Fruit fly (Drosophila melanogaster) whole organism, embryonic: ENCODE data around the gene Jon65Aiii.

Source experiments
- ATbp ChIP-seq: fragments of 200-800 bp; sonication (Bioruptor generic); optimal IDR thresholded peaks from 2 replicates; lab custom pipeline; 2017; ENCODE audit warnings: missing biosample characterization, mild to moderate bottlenecking, missing genetic modification characterization, missing genetic modification reagents
- CG10209 ChIP-seq: fragments of 200-800 bp; sonication (Bioruptor generic); optimal IDR thresholded peaks from 3 replicates; lab custom pipeline; 2017; ENCODE audit warnings: missing biosample characterization, mild to moderate bottlenecking, missing genetic modification characterization, missing genetic modification reagents
- CG11085 ChIP-seq: fragments of 200-800 bp; sonication (Bioruptor generic); IDR thresholded peaks from 2 replicates; pipeline ENCODE4 v1.3.6; 2022; ENCODE audit warnings: missing biosample characterization, missing genetic modification characterization
- CG11504 ChIP-seq: fragments of 200-800 bp; sonication (Bioruptor generic); optimal IDR thresholded peaks from 3 replicates; lab custom pipeline; 2019; ENCODE audit warnings: missing biosample characterization, mild to moderate bottlenecking, missing genetic modification characterization, moderate library complexity
- CG12219 ChIP-seq: fragments of 200-800 bp; sonication (Bioruptor generic); optimal IDR thresholded peaks from 3 replicates; lab custom pipeline; 2018; ENCODE audit warnings: missing biosample characterization, mild to moderate bottlenecking, missing genetic modification characterization
- CG13775 ChIP-seq: fragments of 200-800 bp; sonication (Bioruptor generic); optimal IDR thresholded peaks from 3 replicates; lab custom pipeline; 2017; ENCODE audit warnings: missing biosample characterization, mild to moderate bottlenecking, missing genetic modification characterization
- CG15696 ChIP-seq: fragments of 200-800 bp; sonication (Bioruptor generic); optimal IDR thresholded peaks from 2 replicates; lab custom pipeline; 2019; ENCODE audit warnings: missing biosample characterization, mild to moderate bottlenecking, missing genetic modification characterization, moderate library complexity
- CG17361 ChIP-seq: fragments of 200-800 bp; sonication (Bioruptor generic); IDR thresholded peaks from 3 replicates; pipeline ENCODE4 v1.3.6; 2022; ENCODE audit warnings: missing biosample characterization, missing genetic modification characterization
- CG1792 ChIP-seq: fragments of 200-800 bp; sonication (Bioruptor generic); optimal IDR thresholded peaks from 2 replicates; lab custom pipeline; 2016; ENCODE audit warnings: missing biosample characterization, missing genetic modification characterization
- CG2889 ChIP-seq: fragments of 200-800 bp; sonication (Bioruptor generic); IDR thresholded peaks from 3 replicates; pipeline ENCODE4 v1.3.6; 2022; ENCODE audit warnings: missing biosample characterization, missing genetic modification characterization
- CG31441 ChIP-seq: fragments of 200-800 bp; sonication (Bioruptor generic); IDR thresholded peaks from 2 replicates; pipeline ENCODE4 v1.3.6; 2022; ENCODE audit warnings: missing biosample characterization, missing genetic modification characterization
- CG3726 ChIP-seq: fragments of 200-800 bp; sonication (Bioruptor generic); IDR thresholded peaks from 3 replicates; pipeline ENCODE4, ENCODE4 v1.3.6; 2022; ENCODE audit warnings: missing biosample characterization, missing genetic modification characterization
- CG3838 ChIP-seq: fragments of 200-800 bp; sonication (Bioruptor generic); optimal IDR thresholded peaks from 3 replicates; lab custom pipeline; 2016; ENCODE audit warnings: missing biosample characterization, missing genetic modification characterization
- CG3847 ChIP-seq: fragments of 200-800 bp; sonication (Bioruptor generic); IDR thresholded peaks from 2 replicates; pipeline ENCODE4 v1.3.6; 2022; ENCODE audit warnings: missing biosample characterization, missing genetic modification characterization
- CG7556 ChIP-seq: fragments of 200-800 bp; sonication (Bioruptor generic); optimal IDR thresholded peaks from 2 replicates; lab custom pipeline; 2017; ENCODE audit warnings: missing biosample characterization, mild to moderate bottlenecking, missing genetic modification characterization
- CG8290 ChIP-seq, 3 experiments: fragments of 200-800 bp; sonication (Bioruptor generic); optimal IDR thresholded peaks; 2 replicates each; lab custom pipeline; 2016 to 2019; ENCODE audit warnings: missing biosample characterization in 3 of 3, missing genetic modification characterization in 3 of 3, mild to moderate bottlenecking in 2 of 3, moderate library complexity in 1 of 3
- CG9215 ChIP-seq: fragments of 200-800 bp; sonication (Bioruptor generic); IDR thresholded peaks from 2 replicates; pipeline ENCODE4 v1.3.6; 2022; ENCODE audit warnings: missing biosample characterization, missing genetic modification characterization
- CG9727 ChIP-seq: fragments of 200-800 bp; sonication (Bioruptor generic); optimal IDR thresholded peaks from 3 replicates; lab custom pipeline; 2017; ENCODE audit warnings: missing biosample characterization, mild to moderate bottlenecking, missing genetic modification characterization
- CG9797 ChIP-seq: fragments of 200-800 bp; sonication (Bioruptor generic); optimal IDR thresholded peaks from 3 replicates; lab custom pipeline; 2018; ENCODE audit warnings: missing biosample characterization, mild to moderate bottlenecking, missing genetic modification characterization
- CG9817 ChIP-seq: fragments of 200-800 bp; sonication (Bioruptor generic); optimal IDR thresholded peaks from 2 replicates; lab custom pipeline; 2018; ENCODE audit warnings: missing biosample characterization, mild to moderate bottlenecking, missing genetic modification characterization, moderate library complexity
- CHES-1-like ChIP-seq: fragments of 200-800 bp; sonication (Bioruptor generic); optimal IDR thresholded peaks from 2 replicates; lab custom pipeline; 2016; ENCODE audit warnings: missing biosample characterization, missing genetic modification characterization
- CTCF ChIP-seq: fragments of 200-800 bp; sonication (Bioruptor generic); optimal IDR thresholded peaks from 2 replicates; lab custom pipeline; 2017; ENCODE audit warnings: missing biosample characterization, mild to moderate bottlenecking, missing genetic modification characterization, moderate library complexity
- CoRest ChIP-seq: fragments of 200-800 bp; sonication (Bioruptor generic); optimal IDR thresholded peaks from 3 replicates; lab custom pipeline; 2018; ENCODE audit warnings: missing biosample characterization, mild to moderate bottlenecking, missing genetic modification characterization, moderate library complexity
- Gsc ChIP-seq: fragments of 200-800 bp; sonication (Bioruptor generic); IDR thresholded peaks from 2 replicates; pipeline ENCODE4 v1.3.6; 2022; ENCODE audit warnings: missing biosample characterization, missing genetic modification characterization
- Gug ChIP-seq: fragments of 200-800 bp; sonication (Bioruptor generic); IDR thresholded peaks from 4 replicates; pipeline ENCODE4 v1.3.6; 2022; ENCODE audit warnings: missing biosample characterization, missing genetic modification characterization
- HLH4C ChIP-seq: fragments of 200-800 bp; sonication (Bioruptor generic); IDR thresholded peaks from 3 replicates; pipeline ENCODE4 v1.3.6; 2022; ENCODE audit warnings: missing biosample characterization, missing genetic modification characterization; ENCODE audit not compliant: partially characterized antibody
- Hand ChIP-seq: fragments of 200-800 bp; sonication (Bioruptor generic); optimal IDR thresholded peaks from 2 replicates; lab custom pipeline; 2017; ENCODE audit warnings: mild to moderate bottlenecking, missing biosample characterization, missing genetic modification reagents, missing genetic modification characterization
- HmgD ChIP-seq: fragments of 200-800 bp; sonication (Bioruptor generic); optimal IDR thresholded peaks from 3 replicates; lab custom pipeline; 2016; ENCODE audit warnings: missing biosample characterization, missing genetic modification characterization
- Hr39 ChIP-seq: fragments of >200 bp; optimal IDR thresholded peaks from 2 replicates; lab custom pipeline; 2017
- Max ChIP-seq: fragments of 200-800 bp; sonication (Bioruptor generic); optimal IDR thresholded peaks from 2 replicates; lab custom pipeline; 2016; ENCODE audit warnings: missing biosample characterization, mild to moderate bottlenecking, missing genetic modification characterization
- Myb ChIP-seq: fragments of 200-800 bp; sonication (Bioruptor generic); optimal IDR thresholded peaks from 2 replicates; lab custom pipeline; 2016; ENCODE audit warnings: missing biosample characterization, missing genetic modification characterization
- Scr ChIP-seq: fragments of 200-800 bp; sonication (Bioruptor generic); IDR thresholded peaks from 2 replicates; pipeline ENCODE4 v1.3.6; 2022; ENCODE audit warnings: missing biosample characterization, missing genetic modification characterization; ENCODE audit not compliant: partially characterized antibody
- Vsx1 ChIP-seq: fragments of 200-800 bp; sonication (Bioruptor generic); optimal IDR thresholded peaks from 2 replicates; lab custom pipeline; 2017; ENCODE audit warnings: missing biosample characterization, mild to moderate bottlenecking, missing genetic modification characterization, missing genetic modification reagents
- ash1 ChIP-seq: fragments of 200-800 bp; sonication (Bioruptor generic); optimal IDR thresholded peaks from 2 replicates; lab custom pipeline; 2018; ENCODE audit warnings: missing biosample characterization, mild to moderate bottlenecking, missing genetic modification characterization
- az2 ChIP-seq: fragments of 200-800 bp; sonication (Bioruptor generic); optimal IDR thresholded peaks from 3 replicates; lab custom pipeline; 2016; ENCODE audit warnings: missing biosample characterization, missing genetic modification characterization
- bbx ChIP-seq: fragments of 200-800 bp; sonication (Bioruptor generic); IDR thresholded peaks from 2 replicates; pipeline ENCODE4 v1.3.6; 2022; ENCODE audit warnings: missing biosample characterization, missing genetic modification characterization; ENCODE audit not compliant: partially characterized antibody
- bowl ChIP-seq: fragments of 200-800 bp; sonication (Bioruptor generic); IDR thresholded peaks from 2 replicates; pipeline ENCODE4 v1.3.6; 2022; ENCODE audit warnings: missing biosample characterization, missing genetic modification characterization
- chm ChIP-seq: fragments of 200-800 bp; sonication (Bioruptor generic); IDR thresholded peaks from 2 replicates; pipeline ENCODE4 v1.3.6; 2022; ENCODE audit warnings: missing biosample characterization, missing genetic modification characterization
- dmrt99B ChIP-seq: fragments of 200-800 bp; sonication (Bioruptor generic); optimal IDR thresholded peaks from 2 replicates; lab custom pipeline; 2018; ENCODE audit warnings: missing biosample characterization, mild to moderate bottlenecking, missing genetic modification characterization, moderate library complexity
- en ChIP-seq: fragments of 200-800 bp; sonication (Bioruptor generic); optimal IDR thresholded peaks from 2 replicates; lab custom pipeline; 2016; ENCODE audit warnings: missing biosample characterization, missing genetic modification characterization
- esg ChIP-seq: fragments of 200-800 bp; sonication (Bioruptor generic); conservative IDR thresholded peaks from 2 replicates; pipeline ENCODE4 v1.3.6; 2022; ENCODE audit warnings: missing biosample characterization, missing genetic modification characterization
- fru ChIP-seq: fragments of >200 bp; optimal IDR thresholded peaks from 2 replicates; lab custom pipeline; 2017
- jing ChIP-seq: fragments of 200-800 bp; sonication (Bioruptor generic); optimal IDR thresholded peaks from 2 replicates; lab custom pipeline; 2018; ENCODE audit warnings: missing biosample characterization, mild to moderate bottlenecking, missing genetic modification characterization
- kah ChIP-seq: fragments of 200-800 bp; sonication (Bioruptor generic); optimal IDR thresholded peaks from 2 replicates; lab custom pipeline; 2018; ENCODE audit warnings: missing biosample characterization, mild to moderate bottlenecking, missing genetic modification characterization
- mam ChIP-seq: fragments of 200-800 bp; sonication (Bioruptor generic); optimal IDR thresholded peaks from 3 replicates; lab custom pipeline; 2016; ENCODE audit warnings: missing biosample characterization, missing genetic modification characterization
- mld ChIP-seq: fragments of 200-800 bp; sonication (Bioruptor generic); IDR thresholded peaks from 3 replicates; pipeline ENCODE4 v1.3.6; 2022; ENCODE audit warnings: missing biosample characterization, missing genetic modification characterization; ENCODE audit not compliant: partially characterized antibody
- nmo ChIP-seq: fragments of 200-800 bp; sonication (Bioruptor generic); optimal IDR thresholded peaks from 2 replicates; lab custom pipeline; 2018; ENCODE audit warnings: missing biosample characterization, mild to moderate bottlenecking, missing genetic modification characterization, moderate library complexity
- oc ChIP-seq: fragments of 200-800 bp; sonication (Bioruptor generic); optimal IDR thresholded peaks from 2 replicates; lab custom pipeline; 2018; ENCODE audit warnings: missing biosample characterization, mild to moderate bottlenecking, missing genetic modification characterization, moderate library complexity
- pfk ChIP-seq: fragments of 200-800 bp; sonication (Bioruptor generic); optimal IDR thresholded peaks from 2 replicates; lab custom pipeline; 2018; ENCODE audit warnings: missing biosample characterization, mild to moderate bottlenecking, missing genetic modification characterization, moderate library complexity
- run ChIP-seq: fragments of 200-800 bp; sonication (Bioruptor generic); optimal IDR thresholded peaks from 3 replicates; lab custom pipeline; 2018; ENCODE audit warnings: missing biosample characterization, mild to moderate bottlenecking, missing genetic modification characterization
- stwl ChIP-seq: fragments of 200-800 bp; sonication (Bioruptor generic); optimal IDR thresholded peaks from 3 replicates; lab custom pipeline; 2018; ENCODE audit warnings: missing biosample characterization, mild to moderate bottlenecking, missing genetic modification characterization, moderate library complexity

Gene Jon65Aiii

dm6 chr3L:6085988-6086387 is 35.4 kb downstream of the Jon65Aiii start (continued):
- TF ChIP-seq CG12219 (GFP tag; lab: Kevin White, UChicago) (no peak), kah (GFP tag; lab: Kevin White, UChicago) (no peak), CG13775 (GFP tag; lab: Kevin White, UChicago) (no peak), ATbp (GFP tag; lab: Kevin White, UChicago) (peak; percentile 27), CG1792 (GFP tag; lab: Kevin White, UChicago) (no peak), CG31441 (GFP tag; lab: Robert Waterston, UW) (0 out of 2 replicates have a peak, but pooled peaks have one; percentile 11), CG2889 (GFP tag; lab: Robert Waterston, UW) (0 out of 3 replicates have a peak, but pooled peaks have one; percentile 33), bowl (no peak), mld (no peak), Gug (0 out of 4 replicates have a peak, but pooled peaks have one; percentile 17), chm (GFP tag; lab: Robert Waterston, UW) (no peak), bbx (no peak), CG11504 (tag; lab: Kevin White, UChicago) (peak; percentile 13), en (GFP tag; lab: Kevin White, UChicago) (no peak), CG9215 (no peak), mam (GFP tag; lab: Kevin White, UChicago) (peak; percentile 47), CG3726 (GFP tag; lab: Robert Waterston, UW) (no peak), HmgD (GFP tag; lab: Kevin White, UChicago) (no peak), nmo (GFP tag; lab: Kevin White, UChicago) (peak; percentile 24), Myb (GFP tag; lab: Kevin White, UChicago) (peak; percentile 11), CG3847 (GFP tag; lab: Robert Waterston, UW) (peak; percentile 58), fru (lab: Kevin White, UChicago) (no peak), CG9727 (peak; percentile 23), dmrt99B (tag; lab: Kevin White, UChicago) (no peak), jing (GFP tag; lab: Kevin White, UChicago) (no peak), stwl (no peak), CG3838 (GFP tag; lab: Kevin White, UChicago) (no peak), CG15696 (tag; lab: Kevin White, UChicago) (no peak), ash1 (GFP tag; lab: Kevin White, UChicago) (no peak), Scr (GFP tag; lab: Robert Waterston, UW) (no peak), CoRest (tag; lab: Kevin White, UChicago) (peak; percentile 19), oc (tag; lab: Kevin White, UChicago) (no peak), CHES-1-like (GFP tag; lab: Kevin White, UChicago) (no peak), CG17361 (0 out of 3 replicates have a peak, but pooled peaks have one; percentile 12), CG8290 (GFP tag; optimal IDR thresholded peaks at IDR 0.05; lab: Kevin White, UChicago) (no peak), CG8290 (tag; optimal IDR thresholded peaks at IDR 0.05; lab: Kevin White, UChicago) (peak in 1 of 2 experiments; percentile 5), pfk (GFP tag; lab: Kevin White, UChicago) (no peak), Gsc (GFP tag; lab: Robert Waterston, UW) (no peak), Hr39 (lab: Kevin White, UChicago) (no peak), CG11085 (GFP tag; lab: Robert Waterston, UW) (no peak), CG10209 (GFP tag; lab: Kevin White, UChicago) (peak; percentile 6), run (tag; lab: Kevin White, UChicago) (no peak), az2 (GFP tag; lab: Kevin White, UChicago) (peak; percentile 37), CG7556 (GFP tag; lab: Kevin White, UChicago) (peak; percentile 36), CTCF (GFP tag; lab: Kevin White, UChicago) (no peak), CG9817 (tag; lab: Kevin White, UChicago) (peak; percentile 45), CG9797 (GFP tag; lab: Kevin White, UChicago) (no peak), HLH4C (GFP tag; lab: Robert Waterston, UW) (no peak), esg (GFP tag; lab: Robert Waterston, UW) (0 out of 2 replicates have a peak, but pooled peaks have one; percentile 15), Hand (GFP tag; lab: Kevin White, UChicago) (no peak), Max (no peak), Vsx1 (no peak)
